Fruit fly (Drosophila melanogaster): Measurements from ENCODE around the gene Polr3E.

DNA sequence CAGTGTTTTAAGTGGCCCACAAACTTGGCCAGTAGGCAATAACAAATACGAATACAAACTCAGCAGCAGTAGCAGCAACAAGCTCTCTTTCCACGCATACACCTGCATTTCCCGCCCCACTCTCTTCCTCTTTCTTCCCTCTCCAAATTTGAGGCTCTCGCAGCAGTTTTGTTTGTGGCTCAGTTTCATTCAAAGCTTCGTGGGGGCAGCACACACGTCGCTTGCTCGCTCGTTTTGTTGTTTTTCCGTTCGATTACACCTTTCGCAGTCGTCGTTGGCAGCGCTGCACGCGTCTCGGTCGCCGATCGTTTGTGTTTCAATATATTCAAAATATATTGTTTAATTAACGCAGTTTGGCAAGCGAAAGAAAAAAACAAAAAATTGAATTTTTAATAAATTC is 27.0 kb downstream of the Polr3E start:
- TF ChIP-seq Myc (optimal IDR thresholded peaks at IDR 0.05) (no peak), h (optimal IDR thresholded peaks at IDR 0.05) (no peak), insv (optimal IDR thresholded peaks at IDR 0.05) (no peak), psq (optimal IDR thresholded peaks at IDR 0.05) (no peak), ttk (optimal IDR thresholded peaks at IDR 0.05) (no peak)

Measured in Kc167 (cell line).